Worm (Caenorhabditis elegans) whole organism, mixed stage, embryonic: ENCODE measurements around the gene pitp-1.

Experiments
- M03D4.4 ChIP-seq: sonication (generic microtip); optimal IDR thresholded peaks from 2 replicates; lab custom pipeline; 2017; ENCODE audit warnings: mild to moderate bottlenecking, missing genetic modification characterization, missing compliant biosample characterization
- bed-3 ChIP-seq: fragments of 200-800 bp; sonication (Bioruptor generic); optimal IDR thresholded peaks from 3 replicates; lab custom pipeline; 2018; ENCODE audit warnings: mild to moderate bottlenecking, missing genetic modification characterization, moderate library complexity, missing compliant biosample characterization
- blmp-1 ChIP-seq: fragments of 150-350 bp; optimal IDR thresholded peaks from 2 replicates; lab custom pipeline; 2014; ENCODE audit warnings: missing biosample characterization, missing genetic modification characterization
- ceh-39 ChIP-seq: fragments of 150-350 bp; optimal IDR thresholded peaks from 2 replicates; lab custom pipeline; 2014; ENCODE audit warnings: missing biosample characterization, missing genetic modification characterization
- ceh-43 ChIP-seq: fragments of 200-800 bp; sonication (Bioruptor generic); optimal IDR thresholded peaks from 2 replicates; lab custom pipeline; 2018; ENCODE audit warnings: mild to moderate bottlenecking, missing genetic modification characterization, moderate library complexity, missing compliant biosample characterization
- ceh-83 ChIP-seq: fragments of 200-800 bp; sonication (Bioruptor generic); optimal IDR thresholded peaks from 2 replicates; lab custom pipeline; 2018; ENCODE audit warnings: mild to moderate bottlenecking, missing genetic modification characterization, missing compliant biosample characterization
- ces-1 ChIP-seq: fragments of 150-350 bp; optimal IDR thresholded peaks from 2 replicates; lab custom pipeline; 2014; ENCODE audit warnings: missing biosample characterization, missing genetic modification reagents, missing genetic modification characterization
- cnd-1 ChIP-seq: fragments of 200-800 bp; sonication (Bioruptor generic); optimal IDR thresholded peaks from 2 replicates; lab custom pipeline; 2018; ENCODE audit warnings: mild to moderate bottlenecking, missing genetic modification characterization, missing compliant biosample characterization
- drap-1 ChIP-seq: fragments of 200-800 bp; sonication (Bioruptor generic); optimal IDR thresholded peaks from 3 replicates; lab custom pipeline; 2018; ENCODE audit warnings: mild to moderate bottlenecking, missing genetic modification characterization, missing compliant biosample characterization
- elt-1 ChIP-seq: sonication (generic microtip); optimal IDR thresholded peaks from 2 replicates; lab custom pipeline; 2017; ENCODE audit warnings: missing genetic modification characterization, mild to moderate bottlenecking, missing compliant biosample characterization, antibody characterized with exemption, moderate library complexity, borderline replicate concordance; ENCODE audit not compliant: insufficient read depth
- elt-3 ChIP-seq: fragments of 150-350 bp; optimal IDR thresholded peaks from 2 replicates; lab custom pipeline; 2014; ENCODE audit warnings: missing biosample characterization, missing genetic modification characterization
- flh-1 ChIP-seq: fragments of 200-800 bp; sonication (Bioruptor generic); optimal IDR thresholded peaks from 2 replicates; lab custom pipeline; 2018; ENCODE audit warnings: mild to moderate bottlenecking, missing genetic modification characterization, moderate library complexity, missing compliant biosample characterization
- ham-2 ChIP-seq: fragments of 200-800 bp; sonication (Bioruptor generic); optimal IDR thresholded peaks from 2 replicates; lab custom pipeline; 2018; ENCODE audit warnings: mild to moderate bottlenecking, missing genetic modification characterization, missing compliant biosample characterization
- hlh-1 ChIP-seq: fragments of 150-350 bp; optimal IDR thresholded peaks from 2 replicates; lab custom pipeline; 2014; ENCODE audit warnings: missing biosample characterization, missing genetic modification reagents, missing genetic modification characterization
- lin-13 ChIP-seq: fragments of 150-350 bp; optimal IDR thresholded peaks from 2 replicates; lab custom pipeline; 2014; ENCODE audit warnings: missing biosample characterization, missing genetic modification characterization
- lin-32 ChIP-seq: fragments of 200-800 bp; sonication (Bioruptor generic); optimal IDR thresholded peaks from 2 replicates; lab custom pipeline; 2018; ENCODE audit warnings: mild to moderate bottlenecking, missing genetic modification characterization, missing compliant biosample characterization
- lsy-2 ChIP-seq: fragments of 150-350 bp; optimal IDR thresholded peaks from 2 replicates; lab custom pipeline; 2014; ENCODE audit warnings: missing biosample characterization, missing genetic modification characterization
- mab-5 ChIP-seq: fragments of 150-350 bp; optimal IDR thresholded peaks from 2 replicates; lab custom pipeline; 2014; ENCODE audit warnings: missing biosample characterization, missing genetic modification characterization
- mep-1 ChIP-seq: fragments of 150-350 bp; optimal IDR thresholded peaks from 2 replicates; lab custom pipeline; 2017; ENCODE audit warnings: missing biosample characterization, missing genetic modification reagents, missing genetic modification characterization, inconsistent platforms
- mls-2 ChIP-seq: sonication (generic microtip); optimal IDR thresholded peaks from 2 replicates; lab custom pipeline; 2016; ENCODE audit warnings: mild to moderate bottlenecking, missing genetic modification characterization, moderate library complexity, missing compliant biosample characterization
- nhr-12 ChIP-seq: fragments of 150-350 bp; optimal IDR thresholded peaks from 2 replicates; lab custom pipeline; 2014; ENCODE audit warnings: missing biosample characterization, missing genetic modification characterization
- nhr-2 ChIP-seq: fragments of 150-350 bp; optimal IDR thresholded peaks from 2 replicates; lab custom pipeline; 2014; ENCODE audit warnings: missing biosample characterization, missing genetic modification characterization
- nhr-237 ChIP-seq: fragments of 150-350 bp; optimal IDR thresholded peaks from 2 replicates; lab custom pipeline; 2014; ENCODE audit warnings: missing biosample characterization, missing genetic modification characterization
- nhr-28 ChIP-seq: fragments of 150-350 bp; optimal IDR thresholded peaks from 2 replicates; lab custom pipeline; 2014; ENCODE audit warnings: missing biosample characterization, missing genetic modification characterization
- nhr-76 ChIP-seq: sonication (generic microtip); optimal IDR thresholded peaks from 2 replicates; lab custom pipeline; 2017; ENCODE audit warnings: missing biosample characterization, missing genetic modification characterization
- pha-4 ChIP-seq: fragments of 150-350 bp; optimal IDR thresholded peaks from 2 replicates; lab custom pipeline; 2018; ENCODE audit warnings: missing biosample characterization, missing genetic modification reagents, missing genetic modification characterization
- sem-2 ChIP-seq: fragments of 200-800 bp; sonication (Bioruptor generic); optimal IDR thresholded peaks from 2 replicates; lab custom pipeline; 2018; ENCODE audit warnings: mild to moderate bottlenecking, missing genetic modification characterization, missing compliant biosample characterization
- snpc-4 ChIP-seq: fragments of 150-350 bp; optimal IDR thresholded peaks from 2 replicates; lab custom pipeline; 2014; ENCODE audit warnings: missing biosample characterization, missing genetic modification characterization
- sptf-1 ChIP-seq: sonication (generic microtip); optimal IDR thresholded peaks from 2 replicates; lab custom pipeline; 2017; ENCODE audit warnings: mild to moderate bottlenecking, missing genetic modification characterization, moderate library complexity, missing compliant biosample characterization
- tbx-8 ChIP-seq: fragments of 200-800 bp; sonication (Bioruptor generic); optimal IDR thresholded peaks from 2 replicates; lab custom pipeline; 2018; ENCODE audit warnings: mild to moderate bottlenecking, missing genetic modification characterization, moderate library complexity, missing compliant biosample characterization
- unc-120 ChIP-seq: sonication (generic microtip); optimal IDR thresholded peaks from 2 replicates; lab custom pipeline; 2017; ENCODE audit warnings: missing genetic modification characterization, missing compliant biosample characterization; ENCODE audit not compliant: poor library complexity, severe bottlenecking
- unc-39 ChIP-seq: fragments of 150-350 bp; optimal IDR thresholded peaks from 2 replicates; lab custom pipeline; 2014; ENCODE audit warnings: missing biosample characterization, missing genetic modification characterization
- unc-62 ChIP-seq: fragments of 150-350 bp; optimal IDR thresholded peaks from 2 replicates; lab custom pipeline; 2014; ENCODE audit warnings: missing biosample characterization, missing genetic modification reagents, missing genetic modification characterization
- zip-8 ChIP-seq: fragments of 150-350 bp; optimal IDR thresholded peaks from 2 replicates; lab custom pipeline; 2014; ENCODE audit warnings: missing biosample characterization, missing genetic modification characterization
- ztf-11 ChIP-seq: fragments of 150-350 bp; optimal IDR thresholded peaks from 2 replicates; lab custom pipeline; 2014; ENCODE audit warnings: missing biosample characterization, missing genetic modification characterization

Gene pitp-1

ce11 chrIII:3475497-3475896 lies 54.1 kb downstream of the pitp-1 start, which contains the start of gene C34C12.9:
Gene C34C12.9, minus strand, starts transcription at chrIII:3475512.
- TF ChIP-seq lsy-2 (tag; lab: Kevin White, UChicago) = no peak
- TF ChIP-seq blmp-1 (tag; lab: Kevin White, UChicago) = no peak
- TF ChIP-seq unc-120 (tag; lab: Kevin White, UChicago) = no peak
- no peak for TF ChIP-seq unc-62 (GFP tag; lab: Kevin White, UChicago)
- no peak for TF ChIP-seq ceh-43 (GFP tag; lab: Kevin White, UChicago)
- no peak for TF ChIP-seq zip-8 (tag; lab: Kevin White, UChicago)
- TF ChIP-seq mab-5 (tag; lab: Kevin White, UChicago) = no peak
- no peak for TF ChIP-seq mls-2 (tag; lab: Kevin White, UChicago)

ce11 chrIII:3475014-3475413 lies 54.6 kb downstream of the pitp-1 start:
- no peak for TF ChIP-seq unc-39
- no peak for TF ChIP-seq mab-5 (tag; lab: Kevin White, UChicago)
- no peak for TF ChIP-seq ceh-83 (GFP tag; lab: Kevin White, UChicago)
- TF ChIP-seq ceh-43 (GFP tag; lab: Kevin White, UChicago) = no peak
- no peak for TF ChIP-seq ces-1 (GFP tag; lab: Kevin White, UChicago)

DNA sequence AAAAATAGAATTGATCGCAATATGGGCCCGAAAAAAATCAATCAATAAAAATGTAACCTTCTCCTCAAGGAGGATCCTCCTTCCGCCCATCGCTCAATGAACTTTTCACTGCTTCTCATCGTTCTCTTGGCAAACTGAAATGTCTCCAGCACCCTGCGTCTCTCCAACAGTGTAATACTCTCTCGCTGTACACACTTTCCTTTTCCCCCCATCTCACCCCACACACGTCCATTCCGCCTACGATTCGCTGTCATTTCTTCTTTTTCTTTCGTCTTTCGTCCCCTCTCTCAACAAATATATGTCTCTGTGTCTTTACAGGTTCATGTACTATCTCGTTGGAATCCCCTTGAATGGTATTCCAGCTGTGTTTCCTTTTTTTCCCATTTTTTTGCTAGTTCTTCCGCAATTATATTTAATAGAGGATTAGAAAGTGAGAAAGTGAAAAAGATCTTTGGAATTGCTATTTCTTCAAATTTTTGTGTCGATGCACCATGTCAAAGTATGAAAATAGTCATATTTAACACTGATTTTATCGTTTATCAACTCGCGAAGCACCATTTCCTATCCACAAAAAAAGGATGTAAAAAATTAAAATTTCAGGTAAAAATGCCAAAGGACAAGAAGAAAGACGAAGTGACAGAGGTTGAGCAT lies 58.1 kb downstream of the pitp-1 start, which contains the start of gene rsu-1:
rsu-1 (plus strand) TSS at position 601 of the 651 bp plus-strand sequence.
- no peak for TF ChIP-seq snpc-4 (tag; lab: Kevin White, UChicago)
- no peak for TF ChIP-seq flh-1 (GFP tag; lab: Kevin White, UChicago)
- TF ChIP-seq tbx-8 (GFP tag; lab: Kevin White, UChicago) = no peak
- no peak for TF ChIP-seq mab-5 (tag; lab: Kevin White, UChicago)
- TF ChIP-seq ces-1 (GFP tag; lab: Kevin White, UChicago) = peak; percentile 18
- no peak for TF ChIP-seq nhr-28 (tag; lab: Kevin White, UChicago)
- peak; percentile 89 for TF ChIP-seq unc-120 (tag; lab: Kevin White, UChicago)
- no peak for TF ChIP-seq ztf-11 (tag; lab: Kevin White, UChicago)
- peak; percentile 81 for TF ChIP-seq unc-62 (GFP tag; lab: Kevin White, UChicago)
- peak; percentile 42 for TF ChIP-seq M03D4.4 (tag; lab: Kevin White, UChicago)
- TF ChIP-seq nhr-2 (tag; lab: Kevin White, UChicago) = no peak
- TF ChIP-seq bed-3 (GFP tag; lab: Kevin White, UChicago) = no peak
- TF ChIP-seq pha-4 (tag; lab: Kevin White, UChicago) = peak; percentile 48
- no peak for TF ChIP-seq drap-1 (GFP tag; lab: Kevin White, UChicago)
- TF ChIP-seq nhr-76 (tag; lab: Kevin White, UChicago) = no peak
- TF ChIP-seq ceh-83 (GFP tag; lab: Kevin White, UChicago) = no peak
- no peak for TF ChIP-seq mls-2 (tag; lab: Kevin White, UChicago)
- no peak for TF ChIP-seq cnd-1
- peak; percentile 61 for TF ChIP-seq mep-1 (tag; lab: Kevin White, UChicago)
- no peak for TF ChIP-seq elt-3 (tag; lab: Kevin White, UChicago)
- TF ChIP-seq lin-13 (tag; lab: Kevin White, UChicago) = no peak
- TF ChIP-seq elt-1 (tag; lab: Kevin White, UChicago) = no peak
- TF ChIP-seq sem-2 (GFP tag; lab: Kevin White, UChicago) = no peak
- TF ChIP-seq nhr-237 = peak; percentile 33
- TF ChIP-seq ham-2 (GFP tag; lab: Kevin White, UChicago) = no peak
- TF ChIP-seq lin-32 (GFP tag; lab: Kevin White, UChicago) = no peak
- TF ChIP-seq ceh-43 (GFP tag; lab: Kevin White, UChicago) = no peak
- TF ChIP-seq zip-8 (tag; lab: Kevin White, UChicago) = no peak
- TF ChIP-seq ceh-39 (tag; lab: Kevin White, UChicago) = no peak
- peak; percentile 32 for TF ChIP-seq blmp-1 (tag; lab: Kevin White, UChicago)
- peak; percentile 40 for TF ChIP-seq hlh-1 (tag; lab: Kevin White, UChicago)
- peak; percentile 60 for TF ChIP-seq lsy-2 (tag; lab: Kevin White, UChicago)
- TF ChIP-seq nhr-12 (tag; lab: Kevin White, UChicago) = no peak
- TF ChIP-seq sptf-1 (tag; lab: Kevin White, UChicago) = no peak
